Worm (Caenorhabditis elegans): ENCODE data around the gene F07G11.2.

DNA sequence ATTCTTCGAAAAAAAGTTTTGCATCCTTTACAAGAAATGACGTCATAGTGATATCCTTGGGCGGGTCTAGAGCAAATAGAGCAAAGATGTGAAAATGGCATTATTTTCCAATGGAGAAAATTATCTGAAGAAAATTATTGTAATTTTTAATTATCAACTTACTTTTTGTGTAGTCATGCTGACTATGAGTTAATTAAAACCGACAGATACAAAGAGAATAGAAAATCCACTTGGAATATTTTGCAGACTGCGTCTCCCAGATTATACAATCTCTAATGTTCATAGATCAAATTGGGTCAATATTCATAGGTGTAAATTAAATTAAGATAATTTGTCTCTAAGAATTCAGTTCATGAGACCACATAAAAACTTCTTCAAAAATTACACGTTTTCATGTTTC, 44.9 kb downstream of the F07G11.2 start, which contains the start of gene nhr-149:
- TF ChIP-seq T22C8.4 (GFP tag; IDR thresholded peaks at IDR 0.05) (no peak), flt-1 (GFP tag; IDR thresholded peaks at IDR 0.05) (no peak), klf-2 (GFP tag; conservative IDR thresholded peaks at IDR 0.05) (no peak), ztf-23 (GFP tag; IDR thresholded peaks at IDR 0.05) (no peak)
